Fruit fly (Drosophila melanogaster) whole organism, prepupa: ENCODE data around the gene Exo84.
A peak's percentile ranks its signal among the peaks of the same experiment; 100 is the strongest.

ENCODE experiments used
- Blimp-1 ChIP-seq: fragments of 200-800 bp; sonication (Bioruptor generic); optimal IDR thresholded peaks from 3 replicates; lab custom pipeline; 2017; ENCODE audit warnings: missing biosample characterization, missing genetic modification characterization, mild to moderate bottlenecking, moderate library complexity, missing genetic modification reagents
- CG10631 ChIP-seq: fragments of 200-800 bp; sonication (Bioruptor generic); optimal IDR thresholded peaks from 2 replicates; lab custom pipeline; 2016; ENCODE audit warnings: missing biosample characterization, missing genetic modification characterization
- CG11294 ChIP-seq: fragments of 200-800 bp; sonication (Bioruptor generic); IDR thresholded peaks from 2 replicates; pipeline ENCODE4 v1.3.6; 2022; ENCODE audit warnings: missing biosample characterization, missing genetic modification characterization
- CG11762 ChIP-seq: fragments of 200-800 bp; sonication (Bioruptor generic); optimal IDR thresholded peaks from 3 replicates; lab custom pipeline; 2016; ENCODE audit warnings: missing biosample characterization, missing genetic modification characterization; ENCODE audit not compliant: insufficient read depth
- CG11902 ChIP-seq: fragments of 200-800 bp; sonication (Bioruptor generic); optimal IDR thresholded peaks from 3 replicates; lab custom pipeline; 2016; ENCODE audit warnings: missing biosample characterization, missing genetic modification characterization
- CG1621 ChIP-seq: fragments of 200-800 bp; sonication (Bioruptor generic); optimal IDR thresholded peaks from 3 replicates; lab custom pipeline; 2018; ENCODE audit warnings: missing biosample characterization, mild to moderate bottlenecking, missing genetic modification characterization
- CG16779 ChIP-seq: fragments of 200-800 bp; sonication (Bioruptor generic); optimal IDR thresholded peaks from 3 replicates; lab custom pipeline; 2017; ENCODE audit warnings: missing biosample characterization, mild to moderate bottlenecking, missing genetic modification characterization
- CG3032 ChIP-seq: fragments of 200-800 bp; optimal IDR thresholded peaks from 2 replicates; lab custom pipeline; 2019; ENCODE audit warnings: missing biosample characterization, mild to moderate bottlenecking, missing genetic modification characterization, moderate library complexity
- CG31627 ChIP-seq: fragments of 200-800 bp; sonication (Bioruptor generic); optimal IDR thresholded peaks from 3 replicates; lab custom pipeline; 2016; ENCODE audit warnings: missing biosample characterization, missing genetic modification characterization
- CG32006 ChIP-seq: fragments of 200-800 bp; sonication (Bioruptor generic); optimal IDR thresholded peaks from 3 replicates; lab custom pipeline; 2017; ENCODE audit warnings: missing biosample characterization, mild to moderate bottlenecking, missing genetic modification characterization
- CG34406 ChIP-seq: fragments of 200-800 bp; sonication (Bioruptor generic); optimal IDR thresholded peaks from 3 replicates; lab custom pipeline; 2016; ENCODE audit warnings: missing biosample characterization, missing genetic modification characterization
- CG4318 ChIP-seq: fragments of 200-800 bp; sonication (Bioruptor generic); optimal IDR thresholded peaks from 3 replicates; lab custom pipeline; 2017; ENCODE audit warnings: missing biosample characterization, mild to moderate bottlenecking, missing genetic modification characterization
- CG6163 ChIP-seq: fragments of 200-800 bp; sonication (Bioruptor generic); IDR thresholded peaks from 3 replicates; pipeline ENCODE4 v1.3.6; 2022; ENCODE audit warnings: missing biosample characterization, missing genetic modification characterization
- CG6276 ChIP-seq: fragments of 200-800 bp; sonication (Bioruptor generic); optimal IDR thresholded peaks from 2 replicates; lab custom pipeline; 2017; ENCODE audit warnings: missing biosample characterization, mild to moderate bottlenecking, missing genetic modification characterization
- CG6792 ChIP-seq: fragments of 200-800 bp; sonication (Bioruptor generic); optimal IDR thresholded peaks from 3 replicates; lab custom pipeline; 2016; ENCODE audit warnings: missing biosample characterization, missing genetic modification characterization
- CG6808 ChIP-seq: fragments of 200-800 bp; sonication (Bioruptor generic); optimal IDR thresholded peaks from 3 replicates; lab custom pipeline; 2017; ENCODE audit warnings: missing biosample characterization, missing genetic modification characterization, mild to moderate bottlenecking, moderate library complexity, missing genetic modification reagents
- CG6854 ChIP-seq: fragments of 200-800 bp; sonication (Bioruptor generic); optimal IDR thresholded peaks from 2 replicates; lab custom pipeline; 2017; ENCODE audit warnings: missing biosample characterization, mild to moderate bottlenecking, missing genetic modification characterization
- CG7368 ChIP-seq: fragments of 200-800 bp; sonication (Bioruptor generic); optimal IDR thresholded peaks from 3 replicates; lab custom pipeline; 2016; ENCODE audit warnings: missing biosample characterization, missing genetic modification characterization
- CG8119 ChIP-seq: fragments of 200-800 bp; sonication (Bioruptor generic); IDR thresholded peaks from 3 replicates; pipeline ENCODE4 v1.3.6; 2022; ENCODE audit warnings: missing biosample characterization, missing genetic modification characterization
- CG8319 ChIP-seq: fragments of 200-800 bp; sonication (Bioruptor generic); optimal IDR thresholded peaks from 3 replicates; lab custom pipeline; 2016; ENCODE audit warnings: missing biosample characterization, missing genetic modification characterization
- CG9139 ChIP-seq: fragments of 200-800 bp; sonication (Bioruptor generic); optimal IDR thresholded peaks from 3 replicates; lab custom pipeline; 2017; ENCODE audit warnings: missing biosample characterization, mild to moderate bottlenecking, missing genetic modification characterization
- Eip75B ChIP-seq: fragments of 200-800 bp; sonication (Bioruptor generic); optimal IDR thresholded peaks from 3 replicates; lab custom pipeline; 2016; ENCODE audit warnings: missing biosample characterization, missing genetic modification characterization
- Eip93F ChIP-seq: fragments of 200-800 bp; sonication (Bioruptor generic); optimal IDR thresholded peaks from 2 replicates; lab custom pipeline; 2016; ENCODE audit warnings: missing biosample characterization, mild to moderate bottlenecking, missing genetic modification characterization
- Ets21C ChIP-seq: fragments of 200-800 bp; sonication (Bioruptor generic); optimal IDR thresholded peaks from 3 replicates; lab custom pipeline; 2016; ENCODE audit warnings: missing biosample characterization, missing genetic modification characterization
- Ets96B ChIP-seq: fragments of 200-800 bp; optimal IDR thresholded peaks from 2 replicates; lab custom pipeline; 2019; ENCODE audit warnings: missing biosample characterization, mild to moderate bottlenecking, missing genetic modification characterization, moderate library complexity
- Gug ChIP-seq: fragments of 200-800 bp; sonication (Bioruptor generic); IDR thresholded peaks from 2 replicates; pipeline ENCODE4 v1.3.6; 2022; ENCODE audit warnings: missing biosample characterization, missing genetic modification characterization
- Hr38 ChIP-seq: sonication (Bioruptor generic); optimal IDR thresholded peaks from 2 replicates; lab custom pipeline; 2016; ENCODE audit warnings: missing biosample characterization, missing genetic modification characterization
- Hr4 ChIP-seq: fragments of 200-800 bp; sonication (Bioruptor generic); optimal IDR thresholded peaks from 3 replicates; lab custom pipeline; 2016; ENCODE audit warnings: missing biosample characterization, missing genetic modification characterization
- Lpt ChIP-seq: fragments of 200-800 bp; sonication (Bioruptor generic); optimal IDR thresholded peaks from 3 replicates; lab custom pipeline; 2016; ENCODE audit warnings: missing biosample characterization, missing genetic modification characterization
- Met ChIP-seq: fragments of 200-800 bp; sonication (Bioruptor generic); optimal IDR thresholded peaks from 3 replicates; lab custom pipeline; 2016; ENCODE audit warnings: missing biosample characterization, missing genetic modification characterization
- OdsH ChIP-seq: fragments of 200-800 bp; sonication (Bioruptor generic); optimal IDR thresholded peaks from 3 replicates; lab custom pipeline; 2016; ENCODE audit warnings: missing biosample characterization, missing genetic modification characterization
- Smox ChIP-seq: fragments of 200-800 bp; sonication (Bioruptor generic); optimal IDR thresholded peaks from 3 replicates; lab custom pipeline; 2016; ENCODE audit warnings: missing biosample characterization, missing genetic modification characterization
- Sox14 ChIP-seq: fragments of 200-800 bp; sonication (Bioruptor generic); optimal IDR thresholded peaks from 3 replicates; lab custom pipeline; 2016; ENCODE audit warnings: missing biosample characterization, missing genetic modification characterization
- Sox15 ChIP-seq: fragments of 200-800 bp; sonication (Bioruptor generic); optimal IDR thresholded peaks from 3 replicates; lab custom pipeline; 2016; ENCODE audit warnings: missing biosample characterization, missing genetic modification characterization
- achi ChIP-seq: fragments of 200-800 bp; sonication (Bioruptor generic); optimal IDR thresholded peaks from 3 replicates; lab custom pipeline; 2016; ENCODE audit warnings: missing biosample characterization, missing genetic modification characterization
- acj6 ChIP-seq: fragments of 200-800 bp; sonication (Bioruptor generic); optimal IDR thresholded peaks from 3 replicates; lab custom pipeline; 2016; ENCODE audit warnings: missing biosample characterization, missing genetic modification characterization
- cyc ChIP-seq: fragments of 200-800 bp; sonication (Bioruptor generic); optimal IDR thresholded peaks from 3 replicates; lab custom pipeline; 2016; ENCODE audit warnings: missing biosample characterization, missing genetic modification characterization
- dsx ChIP-seq: fragments of 200-800 bp; optimal IDR thresholded peaks from 3 replicates; lab custom pipeline; 2019; ENCODE audit warnings: missing biosample characterization, mild to moderate bottlenecking, missing genetic modification characterization, moderate library complexity; ENCODE audit not compliant: poor library complexity, severe bottlenecking
- eg ChIP-seq: fragments of 200-800 bp; sonication (Bioruptor generic); IDR thresholded peaks from 3 replicates; pipeline ENCODE4 v1.3.6; 2022; ENCODE audit warnings: missing biosample characterization, missing genetic modification characterization
- esn ChIP-seq: fragments of 200-800 bp; sonication (Bioruptor generic); optimal IDR thresholded peaks from 2 replicates; lab custom pipeline; 2016; ENCODE audit warnings: missing biosample characterization, mild to moderate bottlenecking, missing genetic modification characterization, moderate library complexity
- fd85E ChIP-seq: fragments of 200-800 bp; sonication (Bioruptor generic); optimal IDR thresholded peaks from 3 replicates; lab custom pipeline; 2016; ENCODE audit warnings: missing biosample characterization, missing genetic modification characterization
- fkh ChIP-seq: fragments of 200-800 bp; sonication (Bioruptor generic); optimal IDR thresholded peaks from 3 replicates; lab custom pipeline; 2017; ENCODE audit warnings: missing biosample characterization, mild to moderate bottlenecking, missing genetic modification characterization, moderate library complexity
- salr ChIP-seq, 2 experiments: fragments of 200-800 bp; sonication (Bioruptor generic); optimal IDR thresholded peaks; 3 replicates each; lab custom pipeline; 2016 to 2018; ENCODE audit warnings: missing biosample characterization in 2 of 2, missing genetic modification characterization in 2 of 2, mild to moderate bottlenecking in 1 of 2
- spab ChIP-seq: fragments of 200-800 bp; sonication (Bioruptor generic); optimal IDR thresholded peaks from 2 replicates; lab custom pipeline; 2017; ENCODE audit warnings: missing biosample characterization, mild to moderate bottlenecking, missing genetic modification characterization, missing genetic modification reagents
- svp ChIP-seq: fragments of 200-800 bp; sonication (Bioruptor generic); peaks from one replicate; lab custom pipeline; 2016; ENCODE audit warnings: missing biosample characterization, missing genetic modification characterization
- topi ChIP-seq: fragments of 200-800 bp; sonication (Bioruptor generic); optimal IDR thresholded peaks from 3 replicates; lab custom pipeline; 2016; ENCODE audit warnings: missing biosample characterization, missing genetic modification characterization
- vri ChIP-seq: fragments of 200-800 bp; sonication (Bioruptor generic); optimal IDR thresholded peaks from 3 replicates; lab custom pipeline; 2016; ENCODE audit warnings: missing biosample characterization, mild to moderate bottlenecking, missing genetic modification characterization

Gene Exo84

DNA sequence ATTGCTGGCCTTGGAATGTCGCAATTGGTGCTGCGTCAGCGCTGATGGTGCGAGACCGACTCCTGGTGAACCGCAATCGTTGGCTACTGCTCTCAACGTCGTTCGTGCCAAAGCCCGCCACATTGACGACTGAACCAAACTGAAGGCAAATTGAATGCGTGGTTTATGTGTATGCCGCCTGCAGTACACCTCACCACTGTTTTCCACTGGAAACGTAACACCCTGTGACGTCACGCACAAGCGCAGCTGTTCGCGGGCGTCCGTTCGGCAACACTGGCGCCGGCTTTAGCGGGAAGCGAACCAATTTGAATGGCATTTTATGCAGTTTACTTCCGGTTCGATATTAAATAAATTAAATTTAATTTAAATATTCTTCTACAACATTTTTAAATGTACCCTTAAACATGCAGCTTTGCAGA lies 3.2 kb upstream of the Exo84 start, which contains the start of gene Cmpk (continued):
- peak; percentile 68 for TF ChIP-seq CG6792 (GFP tag; lab: Kevin White, UChicago)
- peak; percentile 69 for TF ChIP-seq topi (GFP tag; lab: Kevin White, UChicago)
- no peak for TF ChIP-seq CG11762 (GFP tag; lab: Kevin White, UChicago)
- peak; percentile 44 for TF ChIP-seq Sox14 (GFP tag; lab: Kevin White, UChicago)
- no peak for TF ChIP-seq Hr38 (GFP tag; lab: Kevin White, UChicago)
- TF ChIP-seq svp (GFP tag; lab: Kevin White, UChicago), result peak; percentile 91
- peak; percentile 81 for TF ChIP-seq CG6163 (GFP tag; lab: Robert Waterston, UW)
- no peak for TF ChIP-seq Eip93F (GFP tag; lab: Kevin White, UChicago)
- TF ChIP-seq CG32006, result peak; percentile 2
- peak; percentile 19 for TF ChIP-seq CG10631 (GFP tag; lab: Kevin White, UChicago)
- TF ChIP-seq CG6854, result peak; percentile 93
- TF ChIP-seq eg (GFP tag; lab: Robert Waterston, UW), result peak; percentile 70
- TF ChIP-seq Smox (GFP tag; lab: Kevin White, UChicago), result no peak
- peak; percentile 74 for TF ChIP-seq Met (GFP tag; lab: Kevin White, UChicago)
- no peak for TF ChIP-seq Ets21C (GFP tag; lab: Kevin White, UChicago)
- no peak for TF ChIP-seq CG6808 (GFP tag; lab: Kevin White, UChicago)
- peak; percentile 35 for TF ChIP-seq dsx (GFP tag; lab: Kevin White, UChicago)
- TF ChIP-seq Gug (GFP tag; lab: Robert Waterston, UW), result no peak
- TF ChIP-seq cyc (GFP tag; lab: Kevin White, UChicago), result peak; percentile 63
- TF ChIP-seq CG3032, result peak; percentile 22
- TF ChIP-seq CG11902 (GFP tag; lab: Kevin White, UChicago), result no peak
- TF ChIP-seq, all 60 proteins: peak for 38

DNA sequence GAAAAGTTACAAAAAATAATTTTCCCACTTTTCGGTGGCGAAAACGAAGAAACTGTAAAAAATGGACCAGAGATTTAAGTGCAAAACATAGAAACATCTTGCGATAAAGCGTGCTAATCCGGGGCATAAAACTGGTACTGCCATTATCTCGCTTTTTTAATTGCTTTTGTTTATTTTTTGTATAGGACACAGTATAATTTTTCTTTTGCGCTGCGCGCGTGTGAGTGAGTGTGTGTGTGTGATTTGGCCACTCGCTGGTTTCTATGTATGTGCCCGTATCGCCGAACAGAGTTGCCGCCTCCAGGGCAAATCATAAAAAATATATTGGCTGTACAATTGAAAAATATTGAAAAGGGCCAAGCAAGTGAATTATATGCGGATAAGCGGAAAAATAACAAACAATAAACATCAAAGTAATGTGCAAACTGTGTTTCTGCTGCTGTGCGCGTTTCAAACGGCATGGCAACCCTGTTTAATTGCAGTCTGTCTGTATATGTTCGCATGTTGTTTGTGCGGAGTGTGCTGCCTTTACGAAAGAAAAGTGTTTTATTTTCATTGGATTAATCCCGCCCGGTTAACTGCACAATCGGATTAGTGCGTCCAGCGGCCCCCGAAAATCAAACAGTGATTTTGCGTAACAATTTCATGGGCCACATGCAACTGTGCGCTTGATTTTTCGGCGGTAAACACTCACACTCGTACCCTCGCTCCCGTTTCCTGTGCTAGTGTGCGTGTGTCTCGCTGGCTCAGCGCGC lies 9.7 kb downstream of the Exo84 start:
- TF ChIP-seq CG31627 (GFP tag; lab: Kevin White, UChicago) (peak; percentile 99), Eip75B (peak; percentile 98), Gug (GFP tag; lab: Robert Waterston, UW) (peak; percentile 98), vri (peak; percentile 95), CG34406 (GFP tag; lab: Kevin White, UChicago) (peak; percentile 97), CG7368 (GFP tag; lab: Kevin White, UChicago) (peak; percentile 98), spab (GFP tag; lab: Kevin White, UChicago) (peak; percentile 92), Smox (GFP tag; lab: Kevin White, UChicago) (peak; percentile 97), CG11902 (GFP tag; lab: Kevin White, UChicago) (peak; percentile 95), fkh (GFP tag; lab: Kevin White, UChicago) (peak; percentile 91), CG4318 (GFP tag; lab: Kevin White, UChicago) (peak; percentile 97), CG11294 (GFP tag; lab: Robert Waterston, UW) (peak; percentile 97), CG11762 (GFP tag; lab: Kevin White, UChicago) (peak; percentile 97), CG10631 (GFP tag; lab: Kevin White, UChicago) (peak; percentile 98), CG8319 (GFP tag; lab: Kevin White, UChicago) (peak; percentile 98), eg (GFP tag; lab: Robert Waterston, UW) (peak; percentile 99), Lpt (GFP tag; lab: Kevin White, UChicago) (peak; percentile 96), CG6276 (GFP tag; lab: Kevin White, UChicago) (peak; percentile 94), acj6 (peak; percentile 98), Blimp-1 (GFP tag; lab: Kevin White, UChicago) (peak; percentile 80), CG16779 (tag; lab: Kevin White, UChicago) (peak; percentile 89), topi (GFP tag; lab: Kevin White, UChicago) (peak; percentile 97), Hr4 (GFP tag; lab: Kevin White, UChicago) (peak; percentile 98), fd85E (GFP tag; lab: Kevin White, UChicago) (peak; percentile 93), achi (peak; percentile 97), CG8119 (peak; percentile 97), CG3032 (peak; percentile 94), Sox15 (GFP tag; lab: Kevin White, UChicago) (peak; percentile 97), Ets96B (tag; lab: Kevin White, UChicago) (peak; percentile 96), CG6854 (peak; percentile 70), CG1621 (tag; lab: Kevin White, UChicago) (peak; percentile 96), esn (peak; percentile 98), CG9139 (GFP tag; lab: Kevin White, UChicago) (peak; percentile 71), salr (GFP tag; optimal IDR thresholded peaks at IDR 0.05; lab: Kevin White, UChicago) (peak; percentile 93 to 97), OdsH (GFP tag; lab: Kevin White, UChicago) (peak; percentile 99), CG6163 (GFP tag; lab: Robert Waterston, UW) (peak; percentile 99)
